Fruit fly (Drosophila melanogaster) whole organism, pupa: ENCODE data around the gene CG17666.

Source experiments
- CG10348 ChIP-seq: fragments of 200-800 bp; sonication (Bioruptor generic); IDR thresholded peaks from 2 replicates; pipeline ENCODE4 v1.3.6; 2022; ENCODE audit warnings: missing biosample characterization, missing genetic modification characterization
- CG12605 ChIP-seq: fragments of 200-800 bp; sonication (Bioruptor generic); IDR thresholded peaks from 2 replicates; pipeline ENCODE4 v1.3.6; 2022; ENCODE audit warnings: missing biosample characterization, missing genetic modification characterization
- CG13204 ChIP-seq: fragments of 200-800 bp; sonication (Bioruptor generic); optimal IDR thresholded peaks from 2 replicates; lab custom pipeline; 2018; ENCODE audit warnings: missing biosample characterization, mild to moderate bottlenecking, missing genetic modification characterization, moderate library complexity
- CG14655 ChIP-seq: fragments of 200-800 bp; sonication (Bioruptor generic); optimal IDR thresholded peaks from 3 replicates; lab custom pipeline; 2017; ENCODE audit warnings: mild to moderate bottlenecking, missing biosample characterization, missing genetic modification reagents, missing genetic modification characterization
- CG15710 ChIP-seq: fragments of 200-800 bp; sonication (Bioruptor generic); optimal IDR thresholded peaks from 2 replicates; lab custom pipeline; 2018; ENCODE audit warnings: missing biosample characterization, mild to moderate bottlenecking, missing genetic modification characterization, moderate library complexity
- CG17806 ChIP-seq: fragments of 200-800 bp; sonication (Bioruptor generic); optimal IDR thresholded peaks from 2 replicates; lab custom pipeline; 2018; ENCODE audit warnings: missing biosample characterization, mild to moderate bottlenecking, missing genetic modification characterization, moderate library complexity
- CG32121 ChIP-seq: fragments of 200-800 bp; sonication (Bioruptor generic); IDR thresholded peaks from 2 replicates; pipeline ENCODE4 v1.3.6; 2022; ENCODE audit warnings: missing biosample characterization, missing genetic modification characterization
- CG34367 ChIP-seq: fragments of 200-800 bp; sonication (Bioruptor generic); optimal IDR thresholded peaks from 2 replicates; lab custom pipeline; 2018; ENCODE audit warnings: missing biosample characterization, mild to moderate bottlenecking, missing genetic modification characterization
- CG4496 ChIP-seq: fragments of 200-800 bp; sonication (Bioruptor generic); IDR thresholded peaks from 3 replicates; pipeline ENCODE4 v1.3.6; 2022; ENCODE audit warnings: missing biosample characterization, missing genetic modification characterization
- CG8159 ChIP-seq: fragments of 200-800 bp; sonication (Bioruptor generic); optimal IDR thresholded peaks from 3 replicates; lab custom pipeline; 2018; ENCODE audit warnings: missing biosample characterization, mild to moderate bottlenecking, missing genetic modification characterization, moderate library complexity
- CG8301 ChIP-seq: fragments of 200-800 bp; sonication (Bioruptor generic); optimal IDR thresholded peaks from 2 replicates; lab custom pipeline; 2018; ENCODE audit warnings: missing biosample characterization, mild to moderate bottlenecking, missing genetic modification characterization
- CG9948 ChIP-seq: fragments of 200-800 bp; sonication (Bioruptor generic); optimal IDR thresholded peaks from 2 replicates; lab custom pipeline; 2018; ENCODE audit warnings: missing biosample characterization, mild to moderate bottlenecking, missing genetic modification characterization, moderate library complexity
- D1 ChIP-seq: fragments of 200-800 bp; sonication (Bioruptor generic); optimal IDR thresholded peaks from 2 replicates; lab custom pipeline; 2018; ENCODE audit warnings: missing biosample characterization, mild to moderate bottlenecking, missing genetic modification characterization, moderate library complexity
- EcR ChIP-seq: fragments of 200-800 bp; sonication (Bioruptor generic); optimal IDR thresholded peaks from 3 replicates; lab custom pipeline; 2019; ENCODE audit warnings: missing biosample characterization, missing genetic modification characterization, mild to moderate bottlenecking, moderate library complexity, missing genetic modification reagents
- Ets98B ChIP-seq: fragments of 200-800 bp; sonication (Bioruptor generic); IDR thresholded peaks from 2 replicates; pipeline ENCODE4 v1.3.6; 2022; ENCODE audit warnings: missing biosample characterization, missing genetic modification characterization
- Pif1A ChIP-seq: fragments of 200-800 bp; sonication (Bioruptor generic); optimal IDR thresholded peaks from 3 replicates; lab custom pipeline; 2016; ENCODE audit warnings: missing biosample characterization, missing genetic modification characterization
- Pif1B ChIP-seq: fragments of 200-800 bp; sonication (Bioruptor generic); optimal IDR thresholded peaks from 3 replicates; lab custom pipeline; 2016; ENCODE audit warnings: missing biosample characterization, missing genetic modification characterization
- Snoo ChIP-seq: fragments of 200-800 bp; sonication (Bioruptor generic); optimal IDR thresholded peaks from 3 replicates; lab custom pipeline; 2017; ENCODE audit warnings: missing biosample characterization, mild to moderate bottlenecking, missing genetic modification characterization, inconsistent platforms
- fd96Ca ChIP-seq: fragments of 200-800 bp; sonication (Bioruptor generic); IDR thresholded peaks from 3 replicates; pipeline ENCODE4 v1.3.6; 2022; ENCODE audit warnings: missing biosample characterization, missing genetic modification characterization
- gl ChIP-seq: fragments of 200-800 bp; sonication (Bioruptor generic); optimal IDR thresholded peaks from 2 replicates; lab custom pipeline; 2018; ENCODE audit warnings: missing biosample characterization, mild to moderate bottlenecking, missing genetic modification characterization
- rn ChIP-seq: fragments of 200-800 bp; sonication (Bioruptor generic); IDR thresholded peaks from 2 replicates; pipeline ENCODE4 v1.3.6; 2022; ENCODE audit warnings: missing biosample characterization, missing genetic modification characterization

The CG17666 gene

dm6 chr3L:12746241-12746640, 34.9 kb upstream of the CG17666 start:
- no peak for TF ChIP-seq CG12605 (GFP tag; lab: Robert Waterston, UW)

- TF ChIP-seq CG14655 (no peak), CG10348 (GFP tag; lab: Robert Waterston, UW) (no peak), CG9948 (tag; lab: Kevin White, UChicago) (no peak), Snoo (tag; lab: Kevin White, UChicago) (no peak), rn (GFP tag; lab: Robert Waterston, UW) (no peak), CG13204 (GFP tag; lab: Kevin White, UChicago) (no peak), Ets98B (GFP tag; lab: Robert Waterston, UW) (no peak)
Observed at dm6 chr3L:12748711-12749566, 32.2 kb upstream of the CG17666 start.

dm6 chr3L:12749567-12750535, 31.3 kb upstream of the CG17666 start, which contains the start of the genes Klc and CG10984:
Gene Klc, minus strand, starts transcription at chr3L:12750056.
Gene CG10984, plus strand, starts transcription at chr3L:12750119.
- TF ChIP-seq CG14655 (no peak), CG34367 (tag; lab: Kevin White, UChicago) (no peak), Pif1A (GFP tag; lab: Kevin White, UChicago) (peak; percentile 90), CG17806 (tag; lab: Kevin White, UChicago) (peak; percentile 85), CG9948 (tag; lab: Kevin White, UChicago) (peak; percentile 71), D1 (no peak), Ets98B (GFP tag; lab: Robert Waterston, UW) (peak; percentile 96), rn (GFP tag; lab: Robert Waterston, UW) (peak; percentile 84), CG12605 (GFP tag; lab: Robert Waterston, UW) (no peak), CG4496 (GFP tag; lab: Robert Waterston, UW) (peak; percentile 97), gl (tag; lab: Kevin White, UChicago) (peak; percentile 54), CG10348 (GFP tag; lab: Robert Waterston, UW) (no peak), EcR (GFP tag; lab: Kevin White, UChicago) (no peak), CG8159 (peak; percentile 87), Pif1B (peak; percentile 93), CG32121 (peak; percentile 93), CG15710 (tag; lab: Kevin White, UChicago) (peak; percentile 80), CG8301 (tag; lab: Kevin White, UChicago) (peak; percentile 87), fd96Ca (GFP tag; lab: Robert Waterston, UW) (no peak), CG13204 (GFP tag; lab: Kevin White, UChicago) (no peak), Snoo (tag; lab: Kevin White, UChicago) (peak; percentile 65)

dm6 chr3L:12754769-12755189, 26.3 kb upstream of the CG17666 start, which contains the start of the genes CG10973 and Vps13D:
Gene CG10973, minus strand, starts transcription at chr3L:12754774.
Gene Vps13D, plus strand, starts transcription at chr3L:12755049.
- TF ChIP-seq CG17806 (tag; lab: Kevin White, UChicago) (no peak), Ets98B (GFP tag; lab: Robert Waterston, UW) (no peak), fd96Ca (GFP tag; lab: Robert Waterston, UW) (peak; percentile 35; the same call in 1 of the 3 replicates), CG12605 (GFP tag; lab: Robert Waterston, UW) (no peak), Pif1A (GFP tag; lab: Kevin White, UChicago) (no peak), EcR (GFP tag; lab: Kevin White, UChicago) (no peak), D1 (no peak), Snoo (tag; lab: Kevin White, UChicago) (no peak), CG8301 (tag; lab: Kevin White, UChicago) (no peak)
- TF ChIP-seq, all 21 proteins: peak for 1

dm6 chr3L:12772740-12773686, 8.1 kb upstream of the CG17666 start, which contains the start of gene Hip1:
Gene Hip1, minus strand, starts transcription at chr3L:12773573.
- TF ChIP-seq Pif1A (GFP tag; lab: Kevin White, UChicago), result no peak
- TF ChIP-seq CG12605 (GFP tag; lab: Robert Waterston, UW), result no peak
- no peak for TF ChIP-seq CG32121
- no peak for TF ChIP-seq Ets98B (GFP tag; lab: Robert Waterston, UW)
- no peak for TF ChIP-seq fd96Ca (GFP tag; lab: Robert Waterston, UW)
- TF ChIP-seq CG4496 (GFP tag; lab: Robert Waterston, UW), result no peak
- no peak for TF ChIP-seq CG10348 (GFP tag; lab: Robert Waterston, UW)
- no peak for TF ChIP-seq CG14655
- TF ChIP-seq CG9948 (tag; lab: Kevin White, UChicago), result no peak
- no peak for TF ChIP-seq Snoo (tag; lab: Kevin White, UChicago)
- no peak for TF ChIP-seq CG15710 (tag; lab: Kevin White, UChicago)
- TF ChIP-seq CG17806 (tag; lab: Kevin White, UChicago), result no peak
